Fruit fly (Drosophila melanogaster): ENCODE measurements around the gene Edem1.

Edem1 gene

DNA sequence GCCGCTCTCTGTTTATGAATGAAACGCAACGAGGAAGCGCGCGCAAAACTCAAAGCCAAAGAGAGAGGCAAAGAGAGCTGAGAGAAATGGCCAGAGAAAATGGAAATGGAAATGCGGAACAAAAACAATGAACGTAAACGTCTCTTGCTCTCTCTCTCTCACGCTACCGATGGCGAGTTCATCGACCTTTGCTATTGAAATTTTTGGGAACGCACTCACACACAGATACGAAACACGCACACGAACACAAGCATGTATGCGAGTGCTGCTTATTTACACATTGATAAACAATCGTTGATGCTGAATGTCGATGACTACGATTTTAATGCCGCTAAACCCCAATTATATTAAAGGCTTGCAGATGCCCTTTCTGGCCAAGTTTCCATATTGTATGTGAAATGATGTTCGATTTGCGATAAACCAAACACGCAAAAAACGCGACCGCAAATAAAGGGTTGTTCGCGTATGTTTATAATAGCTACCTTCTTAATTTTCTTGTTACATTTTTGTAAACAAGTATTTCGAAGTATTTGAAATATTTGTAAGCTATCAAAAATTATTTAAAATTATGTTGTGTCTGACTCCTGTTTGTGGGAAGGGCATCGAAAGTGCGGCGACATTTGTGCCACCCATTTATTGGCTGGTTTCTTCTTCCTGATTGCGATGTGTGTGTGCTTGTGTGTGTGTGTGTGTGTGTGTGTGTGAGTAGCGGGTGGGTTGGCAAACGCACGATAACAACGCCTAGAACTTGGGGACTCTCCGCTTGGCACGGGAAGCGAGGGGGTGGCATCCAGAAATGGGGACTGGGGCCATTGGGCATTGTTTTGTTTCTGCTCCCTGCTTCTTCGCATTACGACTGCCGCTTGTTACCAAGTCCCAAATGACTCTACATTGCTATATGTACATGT, 35.0 kb upstream of the Edem1 start (continued):
- no peak for TF ChIP-seq pan (optimal IDR thresholded peaks at IDR 0.05)
- peak in 1 of 2 experiments; percentile 63 for TF ChIP-seq pan (GFP tag; optimal IDR thresholded peaks at IDR 0.05 in 1 of 2, IDR thresholded peaks at IDR 0.05 in 1 of 2)
- TF ChIP-seq Trl (optimal IDR thresholded peaks at IDR 0.05), result peak; percentile 82 to 90
- peak; percentile 19 for TF ChIP-seq Trl (GFP tag; optimal IDR thresholded peaks at IDR 0.05)
- TF ChIP-seq CG12236 (GFP tag; optimal IDR thresholded peaks at IDR 0.05), result peak; percentile 56
- TF ChIP-seq rib (GFP tag; IDR thresholded peaks at IDR 0.05), result no peak
- TF ChIP-seq chn (GFP tag; optimal IDR thresholded peaks at IDR 0.05), result peak; percentile 73
- peak; percentile 50 for TF ChIP-seq CG11723 (GFP tag; optimal IDR thresholded peaks at IDR 0.05)
- TF ChIP-seq tin (GFP tag; optimal IDR thresholded peaks at IDR 0.05), result peak; percentile 53
- TF ChIP-seq CG18262 (tag; optimal IDR thresholded peaks at IDR 0.05), result peak; percentile 86
- no peak for TF ChIP-seq prd (optimal IDR thresholded peaks at IDR 0.05)
- TF ChIP-seq prd (GFP tag; IDR thresholded peaks at IDR 0.05), result peak; percentile 67; the same call in 2 of the 3 replicates
- TF ChIP-seq Nf-YC (tag; optimal IDR thresholded peaks at IDR 0.05), result peak; percentile 49
- no peak for TF ChIP-seq CG43689 (GFP tag; IDR thresholded peaks at IDR 0.05)
- TF ChIP-seq ssp (GFP tag; IDR thresholded peaks at IDR 0.05), result peak; percentile 14; the same call in 1 of the 2 replicates
- TF ChIP-seq CG32767 (GFP tag; IDR thresholded peaks at IDR 0.05), result no peak
- peak; percentile 35; the same call in 1 of the 2 replicates for TF ChIP-seq CG9215 (GFP tag; IDR thresholded peaks at IDR 0.05)
- no peak for TF ChIP-seq insv (GFP tag; optimal IDR thresholded peaks at IDR 0.05)
- TF ChIP-seq CG1832 (GFP tag; optimal IDR thresholded peaks at IDR 0.05), result no peak
- no peak for TF ChIP-seq CG32772 (GFP tag; IDR thresholded peaks at IDR 0.05)
- TF ChIP-seq CTCF (GFP tag; optimal IDR thresholded peaks at IDR 0.05), result peak; percentile 40
- TF ChIP-seq Meics (GFP tag; optimal IDR thresholded peaks at IDR 0.05), result peak; percentile 66
- peak; percentile 38 for TF ChIP-seq sqz (GFP tag; optimal IDR thresholded peaks at IDR 0.05)
- TF ChIP-seq Fer3 (tag; optimal IDR thresholded peaks at IDR 0.05), result peak; percentile 41
- peak; percentile 52 for TF ChIP-seq CG4854 (GFP tag; optimal IDR thresholded peaks at IDR 0.05)
- TF ChIP-seq Drgx (GFP tag; IDR thresholded peaks at IDR 0.05), result no peak
- peak; percentile 63 for TF ChIP-seq yki (optimal IDR thresholded peaks at IDR 0.05)
- TF ChIP-seq NfI (GFP tag; optimal IDR thresholded peaks at IDR 0.05), result peak; percentile 76
- 0 out of 3 replicates have a peak, but pooled peaks have one; percentile 10 for TF ChIP-seq CG14050 (GFP tag; IDR thresholded peaks at IDR 0.05)
- peak; percentile 87 for TF ChIP-seq phol (tag; optimal IDR thresholded peaks at IDR 0.05)
- TF ChIP-seq CG17612 (GFP tag; IDR thresholded peaks at IDR 0.05), result 0 out of 2 replicates have a peak, but pooled peaks have one; percentile 17
- peak; percentile 79 for TF ChIP-seq Ssrp (tag; optimal IDR thresholded peaks at IDR 0.05)
- TF ChIP-seq crol (GFP tag; IDR thresholded peaks at IDR 0.05), result peak; percentile 80
- TF ChIP-seq chm (GFP tag; IDR thresholded peaks at IDR 0.05), result no peak
- peak; percentile 58 for TF ChIP-seq grn (GFP tag; optimal IDR thresholded peaks at IDR 0.05)
- peak; percentile 45 for TF ChIP-seq NC2α (GFP tag; optimal IDR thresholded peaks at IDR 0.05)
- TF ChIP-seq CG31441 (GFP tag; IDR thresholded peaks at IDR 0.05), result peak; percentile 61
- TF ChIP-seq CG6813 (GFP tag; optimal IDR thresholded peaks at IDR 0.05), result peak; percentile 59
- TF ChIP-seq CG17361 (GFP tag; IDR thresholded peaks at IDR 0.05), result peak; percentile 90
- no peak for TF ChIP-seq ash1 (GFP tag; optimal IDR thresholded peaks at IDR 0.05)
- TF ChIP-seq CG12942 (GFP tag; optimal IDR thresholded peaks at IDR 0.05), result peak; percentile 41
- no peak for TF ChIP-seq Stat92E (GFP tag; optimal IDR thresholded peaks at IDR 0.05)
- TF ChIP-seq klu (GFP tag; IDR thresholded peaks at IDR 0.05), result peak; percentile 44; the same call in 1 of the 2 replicates
- peak; percentile 44 for TF ChIP-seq Deaf1 (tag; optimal IDR thresholded peaks at IDR 0.05)
- TF ChIP-seq ac (GFP tag; optimal IDR thresholded peaks at IDR 0.05), result no peak
- TF ChIP-seq CG8359 (GFP tag; optimal IDR thresholded peaks at IDR 0.05; ENCODE audit: borderline replicate concordance), result peak; percentile 60
- peak; percentile 65 for TF ChIP-seq Camta (GFP tag; optimal IDR thresholded peaks at IDR 0.05)
- peak; percentile 35 for TF ChIP-seq BtbVII (GFP tag; optimal IDR thresholded peaks at IDR 0.05)
- peak; percentile 49 for TF ChIP-seq CG8089 (GFP tag; optimal IDR thresholded peaks at IDR 0.05)
- TF ChIP-seq CG30431 (GFP tag; optimal IDR thresholded peaks at IDR 0.05), result peak; percentile 68
- TF ChIP-seq CG11696 (GFP tag; IDR thresholded peaks at IDR 0.05), result no peak
